Worm (Caenorhabditis elegans) whole organism, midembryonic: ENCODE results near the gene ftr-1.

Source experiments
- T22C8.4 ChIP-seq: fragments of 200-800 bp; sonication (Bioruptor generic); IDR thresholded peaks from 2 replicates; pipeline ENCODE4 v1.3.6; 2022; ENCODE audit warnings: missing genetic modification characterization, missing compliant biosample characterization
- klf-2 ChIP-seq: fragments of 200-800 bp; sonication (Bioruptor generic); conservative IDR thresholded peaks from 2 replicates; pipeline ENCODE4 v1.3.6; 2022; ENCODE audit warnings: missing genetic modification reagents, missing genetic modification characterization, missing compliant biosample characterization
- tab-1 ChIP-seq: fragments of 200-800 bp; sonication (Bioruptor generic); IDR thresholded peaks from 2 replicates; pipeline ENCODE4 v1.3.6; 2022; ENCODE audit warnings: missing genetic modification characterization, missing compliant biosample characterization
- ztf-29 ChIP-seq: fragments of 200-800 bp; sonication (Bioruptor generic); IDR thresholded peaks from 2 replicates; pipeline ENCODE4 v1.3.6; 2022; ENCODE audit warnings: missing genetic modification reagents, missing genetic modification characterization, missing compliant biosample characterization

ce11 chrV:20162290-20163104 lies 34.3 kb upstream of the ftr-1 start:
- TF ChIP-seq ztf-29 (GFP tag; lab: Robert Waterston, UW) (no peak), klf-2 (no peak), T22C8.4 (GFP tag; lab: Robert Waterston, UW) (no peak), tab-1 (GFP tag; lab: Robert Waterston, UW) (no peak)
